Worm (Caenorhabditis elegans): ENCODE measurements around the gene T21D12.7.

DNA sequence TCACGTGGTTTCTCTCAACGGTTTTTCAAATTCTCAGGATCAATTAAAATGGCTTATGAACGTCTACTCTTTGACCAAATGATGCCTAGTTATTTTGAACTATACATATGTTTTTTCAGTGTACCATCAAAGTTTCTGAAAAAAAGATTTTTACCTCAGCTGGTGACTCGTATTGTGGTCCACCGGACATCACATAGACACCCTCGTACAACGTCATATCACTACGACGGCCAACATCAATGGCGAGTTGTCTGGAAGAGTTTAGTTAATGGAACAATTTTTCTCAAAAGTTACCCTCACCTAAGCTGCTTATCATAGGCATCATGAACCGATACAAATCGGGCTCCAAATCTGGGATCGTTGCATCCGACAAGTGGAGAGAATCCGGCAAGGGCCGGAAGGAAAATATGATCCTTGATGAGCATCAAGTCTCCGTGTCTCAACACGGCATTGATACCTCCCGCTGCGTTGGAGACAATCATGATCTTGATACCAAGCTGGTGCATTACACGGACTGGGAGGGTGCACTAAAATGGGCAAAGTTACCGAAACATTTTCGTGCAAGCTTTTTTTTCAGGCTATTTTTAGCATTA lies 2.0 kb upstream of the T21D12.7 start:
- TF ChIP-seq pes-1 (GFP tag; IDR thresholded peaks at IDR 0.05): no peak
- no peak for TF ChIP-seq F13C5.2 (tag; optimal IDR thresholded peaks at IDR 0.05)

All from whole organism, early embryonic.